1 worm cellular context compared by ENCODE assay signal in genomic region chrV:20793761-20794160, ce11.
TF ChIP-seq lines count a peak whose summit lies in the region.

No protein-coding gene starts in this region.

TF ChIP-seq in whole organism, L4 larva, 104 proteins besides CTCF, POLR2A, EP300 and RAD21 (continued from another document):
- TF ChIP-seq zag-1 (tag; optimal IDR thresholded peaks at IDR 0.05; lab: Kevin White, UChicago) (no peak), F44E2.7 (GFP tag; IDR thresholded peaks at IDR 0.05; lab: Robert Waterston, UW) (no peak), dve-1 (tag; optimal IDR thresholded peaks at IDR 0.05; lab: Kevin White, UChicago; ENCODE audit: insufficient read depth) (peak; percentile 78), zfp-3 (GFP tag; conservative IDR thresholded peaks at IDR 0.05; lab: Robert Waterston, UW) (no peak), ceh-20 (GFP tag; IDR thresholded peaks at IDR 0.05; lab: Robert Waterston, UW) (no peak), madf-5 (GFP tag; IDR thresholded peaks at IDR 0.05; lab: Robert Waterston, UW) (no peak), rbr-2 (tag; optimal IDR thresholded peaks at IDR 0.05; lab: Kevin White, UChicago) (peak; percentile 9), R02D3.7 (tag; optimal IDR thresholded peaks at IDR 0.05; lab: Kevin White, UChicago) (no peak), Y105C5A.15 (GFP tag; IDR thresholded peaks at IDR 0.05; lab: Robert Waterston, UW) (no peak), ces-1 (GFP tag; optimal IDR thresholded peaks at IDR 0.05; lab: Kevin White, UChicago) (no peak), nhr-6 (tag; optimal IDR thresholded peaks at IDR 0.05; lab: Kevin White, UChicago) (no peak), nhr-28 (tag; optimal IDR thresholded peaks at IDR 0.05; lab: Kevin White, UChicago) (peak; percentile 19), tra-1 (GFP tag; IDR thresholded peaks at IDR 0.05; lab: Robert Waterston, UW) (no peak), ztf-11 (tag; optimal IDR thresholded peaks at IDR 0.05; lab: Kevin White, UChicago) (no peak), nhr-11 (tag; optimal IDR thresholded peaks at IDR 0.05; lab: Kevin White, UChicago) (peak; percentile 59), ama-1 (optimal IDR thresholded peaks at IDR 0.05; lab: Kevin White, UChicago) (no peak), fos-1 (tag; optimal IDR thresholded peaks at IDR 0.05; lab: Kevin White, UChicago) (no peak), nhr-42 (GFP tag; IDR thresholded peaks at IDR 0.05; lab: Robert Waterston, UW) (no peak), fkh-10 (GFP tag; optimal IDR thresholded peaks at IDR 0.05; lab: Kevin White, UChicago) (no peak), nhr-77 (tag; optimal IDR thresholded peaks at IDR 0.05; lab: Kevin White, UChicago) (peak; percentile 10), duxl-1 (tag; optimal IDR thresholded peaks at IDR 0.05; lab: Kevin White, UChicago; ENCODE audit: poor library complexity) (no peak), nhr-76 (tag; optimal IDR thresholded peaks at IDR 0.05; lab: Kevin White, UChicago) (no peak), daf-16 (GFP tag; optimal IDR thresholded peaks at IDR 0.05; lab: Kevin White, UChicago) (no peak), daf-16 (tag; optimal IDR thresholded peaks at IDR 0.05; lab: Kevin White, UChicago) (peak; percentile 46), mdl-1 (tag; optimal IDR thresholded peaks at IDR 0.05; lab: Kevin White, UChicago) (no peak), Y75B8A.6 (GFP tag; IDR thresholded peaks at IDR 0.05; lab: Robert Waterston, UW) (no peak), tag-97 (GFP tag; IDR thresholded peaks at IDR 0.05; lab: Robert Waterston, UW) (no peak), ceh-62 (tag; optimal IDR thresholded peaks at IDR 0.05; lab: Kevin White, UChicago) (no peak), daf-12 (tag; optimal IDR thresholded peaks at IDR 0.05; lab: Kevin White, UChicago) (no peak), hif-1 (tag; optimal IDR thresholded peaks at IDR 0.05; lab: Kevin White, UChicago) (peak in 1 of 2 experiments; percentile 73), lin-1 (GFP tag; IDR thresholded peaks at IDR 0.05; lab: Robert Waterston, UW) (0 out of 2 replicates have a peak, but pooled peaks have one; percentile 29), ctbp-1 (GFP tag; IDR thresholded peaks at IDR 0.05; lab: Robert Waterston, UW) (no peak), nhr-102 (tag; optimal IDR thresholded peaks at IDR 0.05; lab: Kevin White, UChicago) (no peak), sdz-12 (GFP tag; optimal IDR thresholded peaks at IDR 0.05; lab: Kevin White, UChicago) (no peak), F49E8.2 (tag; optimal IDR thresholded peaks at IDR 0.05; lab: Kevin White, UChicago; ENCODE audit: borderline replicate concordance) (no peak), ceh-28 (tag; optimal IDR thresholded peaks at IDR 0.05; lab: Kevin White, UChicago) (no peak), lsy-2 (tag; optimal IDR thresholded peaks at IDR 0.05; lab: Kevin White, UChicago) (no peak), zip-2 (tag; optimal IDR thresholded peaks at IDR 0.05; lab: Kevin White, UChicago) (no peak), madf-9 (GFP tag; conservative IDR thresholded peaks at IDR 0.05; lab: Robert Waterston, UW) (no peak), unc-62 (GFP tag; optimal IDR thresholded peaks at IDR 0.05 in 1 of 2; lab: Kevin White, UChicago) (peak in 1 of 2 experiments; percentile 23), unc-62 (tag; optimal IDR thresholded peaks at IDR 0.05; lab: Kevin White, UChicago) (no peak), D1046.2 (GFP tag; IDR thresholded peaks at IDR 0.05; lab: Robert Waterston, UW) (no peak), ZK337.2 (GFP tag; IDR thresholded peaks at IDR 0.05; lab: Robert Waterston, UW) (no peak), hlh-30 (tag; optimal IDR thresholded peaks at IDR 0.05; lab: Kevin White, UChicago; ENCODE audit: insufficient read depth) (peak; percentile 71), daf-19 (GFP tag; conservative IDR thresholded peaks at IDR 0.05; lab: Robert Waterston, UW) (no peak), saeg-2 (GFP tag; IDR thresholded peaks at IDR 0.05; lab: Robert Waterston, UW) (no peak), dmd-6 (GFP tag; IDR thresholded peaks at IDR 0.05; lab: Robert Waterston, UW) (peak; percentile 39; the same call in 1 of the 2 replicates), F10B5.3 (tag; optimal IDR thresholded peaks at IDR 0.05; lab: Kevin White, UChicago) (no peak), pha-4 (GFP tag; IDR thresholded peaks at IDR 0.05; lab: Robert Waterston, UW) (peak; percentile 48; the same call in 1 of the 2 replicates), pha-4 (tag; optimal IDR thresholded peaks at IDR 0.05; lab: Kevin White, UChicago) (no peak), nhr-237 (tag; optimal IDR thresholded peaks at IDR 0.05; lab: Kevin White, UChicago) (no peak), attf-4 (tag; optimal IDR thresholded peaks at IDR 0.05; lab: Kevin White, UChicago) (no peak), snpc-4 (tag; optimal IDR thresholded peaks at IDR 0.05; lab: Kevin White, UChicago) (no peak), lin-39 (tag; optimal IDR thresholded peaks at IDR 0.05; lab: Kevin White, UChicago) (no peak), unc-39 (tag; optimal IDR thresholded peaks at IDR 0.05; lab: Kevin White, UChicago) (no peak), php-3 (GFP tag; IDR thresholded peaks at IDR 0.05; lab: Robert Waterston, UW) (no peak), Y48G9A.11 (GFP tag; IDR thresholded peaks at IDR 0.05; lab: Robert Waterston, UW) (no peak), nhr-25 (tag; optimal IDR thresholded peaks at IDR 0.05; lab: Kevin White, UChicago; ENCODE audit: borderline replicate concordance, insufficient read depth) (no peak), lin-38 (GFP tag; IDR thresholded peaks at IDR 0.05; lab: Robert Waterston, UW) (no peak), mxl-2 (GFP tag; conservative IDR thresholded peaks at IDR 0.05; lab: Robert Waterston, UW) (no peak)
TF ChIP-seq in whole organism, L4 larva: peak in this region for 18.
